Worm (Caenorhabditis elegans) whole organism, L4 larva: ENCODE data around the gene sod-3.

Experiments used
- aha-1 ChIP-seq: fragments of 150-350 bp; peaks from one replicate; lab custom pipeline; 2014; ENCODE audit warnings: missing biosample characterization, missing genetic modification characterization
- fos-1 ChIP-seq: fragments of 150-350 bp; optimal IDR thresholded peaks from 2 replicates; lab custom pipeline; 2014; ENCODE audit warnings: missing biosample characterization, missing genetic modification characterization
- lin-13 ChIP-seq: fragments of 150-350 bp; optimal IDR thresholded peaks from 2 replicates; lab custom pipeline; 2014; ENCODE audit warnings: missing biosample characterization, missing genetic modification reagents, missing genetic modification characterization
- lin-15B ChIP-seq: fragments of 150-350 bp; sonication (generic microtip); optimal IDR thresholded peaks from 3 replicates; lab custom pipeline; 2014; ENCODE audit warnings: missing biosample characterization, missing genetic modification characterization
- lsy-2 ChIP-seq, 2 experiments: fragments of 150-350 bp in 1 of 2; sonication (generic microtip) in 1 of 2; optimal IDR thresholded peaks; 2 replicates each; lab custom pipeline; 2014 to 2017; ENCODE audit warnings: missing biosample characterization in 2 of 2, missing genetic modification characterization in 2 of 2
- nhr-76 ChIP-seq: fragments of 150-350 bp; optimal IDR thresholded peaks from 2 replicates; lab custom pipeline; 2014; ENCODE audit warnings: missing biosample characterization, missing genetic modification characterization
- nhr-77 ChIP-seq: fragments of 150-350 bp; optimal IDR thresholded peaks from 2 replicates; lab custom pipeline; 2014; ENCODE audit warnings: missing biosample characterization, missing genetic modification characterization
- pqm-1 ChIP-seq: sonication (generic microtip); optimal IDR thresholded peaks from 2 replicates; lab custom pipeline; 2017; ENCODE audit warnings: missing biosample characterization, missing genetic modification characterization
- snpc-1.2 ChIP-seq: fragments of 200-800 bp; sonication (Bioruptor generic); IDR thresholded peaks from 2 replicates; pipeline ENCODE4 v1.3.6; 2022; ENCODE audit warnings: missing genetic modification reagents, missing genetic modification characterization, missing compliant biosample characterization
- snpc-4 ChIP-seq: fragments of 150-350 bp; optimal IDR thresholded peaks from 2 replicates; lab custom pipeline; 2014; ENCODE audit warnings: missing biosample characterization, missing genetic modification characterization
- unc-39 ChIP-seq: sonication (generic microtip); optimal IDR thresholded peaks from 2 replicates; lab custom pipeline; 2017; ENCODE audit warnings: missing biosample characterization, missing genetic modification characterization
- vab-7 ChIP-seq: fragments of 200-800 bp; sonication (Bioruptor generic); IDR thresholded peaks from 2 replicates; pipeline ENCODE4 v1.3.6; 2022; ENCODE audit warnings: missing genetic modification reagents, missing genetic modification characterization, missing compliant biosample characterization

DNA sequence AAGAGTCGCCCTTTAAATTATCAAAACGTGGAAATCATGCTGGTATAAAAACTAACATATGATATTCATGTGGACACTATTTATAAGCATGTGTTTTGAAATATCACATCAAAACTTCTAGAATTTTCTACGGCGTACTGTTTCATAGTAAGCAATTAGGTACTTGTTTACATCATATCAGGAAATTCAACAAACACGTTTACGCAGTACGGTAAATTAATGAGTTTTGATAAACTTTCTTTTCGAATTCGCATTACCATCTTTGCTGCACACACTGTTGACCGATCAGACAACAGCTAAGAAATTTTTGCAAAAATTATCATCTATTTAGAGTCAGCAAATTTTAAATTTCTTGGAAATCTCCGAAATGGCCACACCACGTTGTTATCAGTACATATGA is 47.9 kb downstream of the sod-3 start:
- TF ChIP-seq vab-7 (GFP tag; lab: Robert Waterston, UW) (no peak), nhr-77 (no peak), snpc-4 (tag; lab: Kevin White, UChicago) (no peak), unc-39 (tag; lab: Kevin White, UChicago) (no peak), snpc-1.2 (GFP tag; lab: Robert Waterston, UW) (no peak), pqm-1 (no peak), lin-15B (tag; lab: Kevin White, UChicago) (no peak), fos-1 (tag; lab: Kevin White, UChicago) (no peak), nhr-76 (tag; lab: Kevin White, UChicago) (no peak), lin-13 (GFP tag; lab: Kevin White, UChicago) (no peak), lsy-2 (tag; optimal IDR thresholded peaks at IDR 0.05; lab: Kevin White, UChicago) (no peak), aha-1 (tag; lab: Kevin White, UChicago) (peak; percentile 89)
